Fruit fly (Drosophila melanogaster) whole organism, adult: ENCODE data around the gene Acsx1R.

Experiments
- CG11617 ChIP-seq: fragments of 200-800 bp; sonication (Bioruptor generic); optimal IDR thresholded peaks from 2 replicates; lab custom pipeline; 2017; ENCODE audit warnings: mild to moderate bottlenecking, missing biosample characterization, missing genetic modification reagents, missing genetic modification characterization
- CG12768 ChIP-seq: fragments of 200-800 bp; sonication (Bioruptor generic); optimal IDR thresholded peaks from 2 replicates; lab custom pipeline; 2017; ENCODE audit warnings: missing biosample characterization, missing genetic modification characterization, mild to moderate bottlenecking, moderate library complexity, missing genetic modification reagents
- CG14711 ChIP-seq: fragments of 200-800 bp; sonication (Bioruptor generic); optimal IDR thresholded peaks from 2 replicates; lab custom pipeline; 2018; ENCODE audit warnings: missing biosample characterization, mild to moderate bottlenecking, missing genetic modification characterization, moderate library complexity
- CG1620 ChIP-seq: fragments of 200-800 bp; sonication (Bioruptor generic); optimal IDR thresholded peaks from 2 replicates; lab custom pipeline; 2016; ENCODE audit warnings: missing biosample characterization, missing genetic modification characterization
- CG33017 ChIP-seq: fragments of 200-800 bp; sonication (Bioruptor generic); optimal IDR thresholded peaks from 2 replicates; lab custom pipeline; 2018; ENCODE audit warnings: missing biosample characterization, mild to moderate bottlenecking, missing genetic modification characterization, moderate library complexity
- CG5204 ChIP-seq: fragments of 200-800 bp; sonication (Bioruptor generic); optimal IDR thresholded peaks from 2 replicates; lab custom pipeline; 2016; ENCODE audit warnings: missing biosample characterization, missing genetic modification characterization
- CG7045 ChIP-seq: fragments of 200-800 bp; sonication (Bioruptor generic); optimal IDR thresholded peaks from 2 replicates; lab custom pipeline; 2017; ENCODE audit warnings: missing biosample characterization, mild to moderate bottlenecking, missing genetic modification characterization
- CG7101 ChIP-seq: fragments of 200-800 bp; sonication (Bioruptor generic); optimal IDR thresholded peaks from 2 replicates; lab custom pipeline; 2018; ENCODE audit warnings: missing biosample characterization, mild to moderate bottlenecking, missing genetic modification characterization, moderate library complexity
- Clk ChIP-seq: fragments of 200-800 bp; sonication (Bioruptor generic); optimal IDR thresholded peaks from 2 replicates; lab custom pipeline; 2017; ENCODE audit warnings: missing biosample characterization, missing genetic modification characterization
- Crg-1 ChIP-seq: fragments of 200-800 bp; sonication (Bioruptor generic); optimal IDR thresholded peaks from 2 replicates; lab custom pipeline; 2016; ENCODE audit warnings: missing biosample characterization, missing genetic modification characterization
- Hr96 ChIP-seq: fragments of 200-800 bp; sonication (Bioruptor generic); optimal IDR thresholded peaks from 2 replicates; lab custom pipeline; 2016; ENCODE audit warnings: missing biosample characterization, missing genetic modification characterization
- Mnt ChIP-seq: fragments of 200-800 bp; sonication (Bioruptor generic); optimal IDR thresholded peaks from 2 replicates; lab custom pipeline; 2016; ENCODE audit warnings: missing biosample characterization, mild to moderate bottlenecking, missing genetic modification characterization
- bab1 ChIP-seq: fragments of 200-800 bp; sonication (Bioruptor generic); optimal IDR thresholded peaks from 3 replicates; lab custom pipeline; 2019; ENCODE audit warnings: missing biosample characterization, mild to moderate bottlenecking, missing genetic modification characterization, moderate library complexity
- cic ChIP-seq: fragments of 200-800 bp; sonication (Bioruptor generic); optimal IDR thresholded peaks from 2 replicates; lab custom pipeline; 2017; ENCODE audit warnings: missing biosample characterization, mild to moderate bottlenecking, missing genetic modification characterization, moderate library complexity
- cnc ChIP-seq, 2 experiments: fragments of >200 bp; optimal IDR thresholded peaks; 2 replicates each; lab custom pipeline; 2017
- kay ChIP-seq: fragments of 200-800 bp; sonication (Bioruptor generic); peaks from one replicate; lab custom pipeline; 2016; ENCODE audit warnings: missing biosample characterization, missing genetic modification characterization, borderline replicate concordance
- ovo ChIP-seq: fragments of 200-800 bp; sonication (Bioruptor generic); optimal IDR thresholded peaks from 2 replicates; lab custom pipeline; 2016; ENCODE audit warnings: missing biosample characterization, missing genetic modification characterization
- pad ChIP-seq: fragments of 200-800 bp; sonication (Bioruptor generic); optimal IDR thresholded peaks from 3 replicates; lab custom pipeline; 2017; ENCODE audit warnings: missing biosample characterization, missing genetic modification characterization, mild to moderate bottlenecking, moderate library complexity, missing genetic modification reagents
- tj ChIP-seq: fragments of 200-800 bp; sonication (Bioruptor generic); optimal IDR thresholded peaks from 3 replicates; lab custom pipeline; 2017; ENCODE audit warnings: missing biosample characterization, mild to moderate bottlenecking, missing genetic modification characterization, moderate library complexity
- toe ChIP-seq: fragments of 200-800 bp; sonication (Bioruptor generic); optimal IDR thresholded peaks from 2 replicates; lab custom pipeline; 2016; ENCODE audit warnings: missing biosample characterization, missing genetic modification characterization

The Acsx1R gene

DNA sequence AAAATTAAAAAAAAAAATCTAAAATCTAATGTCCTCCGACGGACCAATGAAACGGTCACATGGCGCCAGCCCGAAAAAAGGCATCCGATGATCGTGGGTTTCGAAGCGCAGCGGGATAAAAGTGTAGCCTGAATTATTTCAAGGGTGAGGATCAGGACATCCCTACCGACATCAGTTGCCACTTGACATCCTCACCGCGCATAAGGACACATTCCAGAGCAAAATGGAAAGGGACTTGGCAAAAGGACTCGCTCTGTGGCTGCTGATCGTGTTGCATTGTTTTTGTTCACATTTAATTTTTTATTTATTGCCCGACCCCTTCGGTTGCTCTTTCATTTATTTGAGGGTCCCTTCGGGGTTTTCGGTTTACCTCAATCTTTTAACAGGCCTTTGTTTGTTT is 22.5 kb upstream of the Acsx1R start:
- TF ChIP-seq pad (no peak), CG5204 (GFP tag; lab: Kevin White, UChicago) (no peak), CG33017 (tag; lab: Kevin White, UChicago) (no peak), Clk (GFP tag; lab: Kevin White, UChicago) (no peak), Hr96 (GFP tag; lab: Kevin White, UChicago) (no peak), CG11617 (GFP tag; lab: Kevin White, UChicago) (no peak), CG7101 (tag; lab: Kevin White, UChicago) (no peak), Crg-1 (no peak), Mnt (GFP tag; lab: Kevin White, UChicago) (no peak), CG14711 (tag; lab: Kevin White, UChicago) (no peak), tj (no peak)

DNA sequence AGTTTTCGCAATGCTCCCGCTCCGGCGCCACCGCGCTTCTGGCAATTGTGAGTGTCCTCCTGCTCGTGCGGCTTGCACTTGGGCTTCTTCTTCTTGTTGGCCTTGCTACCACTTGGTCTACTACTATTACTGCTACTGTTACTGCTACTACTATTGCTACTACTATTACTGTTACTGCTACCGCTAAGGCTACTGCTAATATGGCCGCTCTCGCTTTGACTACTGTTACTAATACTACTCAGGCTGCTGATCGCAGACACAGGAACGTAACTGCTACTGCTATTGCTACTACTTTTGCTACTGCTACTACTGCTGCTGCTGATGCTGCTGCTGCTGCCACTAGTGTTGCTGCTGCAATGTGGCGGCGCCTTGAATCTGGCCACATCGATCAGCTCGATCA is 19.8 kb upstream of the Acsx1R start:
- TF ChIP-seq cnc (optimal IDR thresholded peaks at IDR 0.05; lab: Kevin White, UChicago) = no peak
- TF ChIP-seq CG5204 (GFP tag; lab: Kevin White, UChicago) = no peak
- no peak for TF ChIP-seq Crg-1
- no peak for TF ChIP-seq CG14711 (tag; lab: Kevin White, UChicago)
- TF ChIP-seq Mnt (GFP tag; lab: Kevin White, UChicago) = no peak
- TF ChIP-seq tj = no peak
- no peak for TF ChIP-seq CG11617 (GFP tag; lab: Kevin White, UChicago)
- TF ChIP-seq CG12768 (GFP tag; lab: Kevin White, UChicago) = no peak
- TF ChIP-seq pad = no peak
- no peak for TF ChIP-seq kay (GFP tag; lab: Kevin White, UChicago)
- TF ChIP-seq toe (GFP tag; lab: Kevin White, UChicago) = no peak
- no peak for TF ChIP-seq cic (GFP tag; lab: Kevin White, UChicago)
- no peak for TF ChIP-seq CG33017 (tag; lab: Kevin White, UChicago)
- TF ChIP-seq ovo = no peak
- no peak for TF ChIP-seq Hr96 (GFP tag; lab: Kevin White, UChicago)

DNA sequence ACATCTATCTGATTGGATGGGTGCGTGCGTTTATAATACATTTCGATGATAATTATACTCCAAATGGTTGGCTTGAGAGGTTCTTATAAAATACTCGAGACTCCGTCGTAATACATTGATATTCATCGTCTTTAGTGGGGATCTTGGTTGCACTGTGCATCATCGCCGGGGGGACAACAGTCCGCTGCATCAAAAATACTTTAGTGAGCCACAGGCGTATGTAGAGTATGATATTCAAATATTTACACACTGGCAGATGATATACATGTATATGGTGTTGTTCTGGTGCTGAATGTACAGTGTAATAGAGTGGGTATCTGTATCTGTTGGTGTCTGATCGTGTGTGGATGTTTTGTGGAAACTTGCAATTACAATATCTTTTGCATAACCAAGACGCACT is 18.3 kb upstream of the Acsx1R start:
- TF ChIP-seq kay (GFP tag; lab: Kevin White, UChicago) (no peak), pad (no peak), CG12768 (GFP tag; lab: Kevin White, UChicago) (no peak), CG33017 (tag; lab: Kevin White, UChicago) (no peak), toe (GFP tag; lab: Kevin White, UChicago) (no peak), ovo (no peak), CG5204 (GFP tag; lab: Kevin White, UChicago) (no peak), CG1620 (GFP tag; lab: Kevin White, UChicago) (no peak), bab1 (no peak)

DNA sequence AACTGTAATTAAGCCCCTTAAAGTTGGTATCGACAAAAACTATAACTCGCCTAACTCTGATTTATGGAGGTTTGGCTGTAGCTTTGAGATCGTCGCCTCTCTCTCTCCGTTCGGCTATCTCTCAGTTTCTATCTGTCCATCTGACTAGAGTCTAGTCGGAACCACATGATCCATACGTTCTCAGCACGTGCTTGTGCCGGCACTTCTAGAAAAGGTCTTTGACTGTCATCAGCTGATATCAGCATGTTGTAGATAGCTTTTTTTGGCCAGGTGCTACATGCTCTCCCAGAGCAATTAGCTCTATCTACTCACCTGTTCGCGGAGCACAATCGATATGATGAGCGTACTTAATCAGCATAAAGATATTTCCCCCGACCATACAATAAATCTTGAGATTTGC is 16.6 kb upstream of the Acsx1R start:
- no peak for TF ChIP-seq pad
- TF ChIP-seq Hr96 (GFP tag; lab: Kevin White, UChicago) = no peak
- no peak for TF ChIP-seq CG1620 (GFP tag; lab: Kevin White, UChicago)
- TF ChIP-seq ovo = no peak
- TF ChIP-seq Clk (GFP tag; lab: Kevin White, UChicago) = no peak
- TF ChIP-seq CG33017 (tag; lab: Kevin White, UChicago) = no peak
- no peak for TF ChIP-seq Crg-1
- no peak for TF ChIP-seq CG12768 (GFP tag; lab: Kevin White, UChicago)
- TF ChIP-seq CG7045 (GFP tag; lab: Kevin White, UChicago) = no peak
- TF ChIP-seq CG11617 (GFP tag; lab: Kevin White, UChicago) = no peak
- no peak for TF ChIP-seq tj
- TF ChIP-seq Mnt (GFP tag; lab: Kevin White, UChicago) = no peak
- no peak for TF ChIP-seq CG7101 (tag; lab: Kevin White, UChicago)
- TF ChIP-seq CG14711 (tag; lab: Kevin White, UChicago) = no peak

DNA sequence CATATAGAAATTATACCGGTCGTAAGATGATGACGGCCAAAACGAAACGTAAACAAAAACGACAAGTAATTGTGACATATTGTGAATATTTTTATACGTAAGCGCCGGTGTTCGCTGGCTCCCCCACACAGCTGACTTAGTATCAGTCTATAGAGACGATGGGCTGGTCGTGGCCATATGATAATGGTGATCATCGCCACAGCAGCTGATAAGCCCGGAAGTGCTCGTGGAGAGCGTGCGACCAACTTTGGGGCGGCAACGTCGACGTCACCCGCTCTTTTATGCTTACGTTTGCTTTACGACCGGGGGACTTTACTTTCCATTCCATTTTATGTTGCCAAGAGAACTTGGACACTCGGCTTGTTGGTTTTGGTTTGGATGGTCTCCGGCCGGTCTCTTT is 15.6 kb upstream of the Acsx1R start:
- TF ChIP-seq cnc (optimal IDR thresholded peaks at IDR 0.05; lab: Kevin White, UChicago) (no peak), CG12768 (GFP tag; lab: Kevin White, UChicago) (no peak), CG11617 (GFP tag; lab: Kevin White, UChicago) (no peak), Mnt (GFP tag; lab: Kevin White, UChicago) (no peak), ovo (no peak), Clk (GFP tag; lab: Kevin White, UChicago) (no peak)

DNA sequence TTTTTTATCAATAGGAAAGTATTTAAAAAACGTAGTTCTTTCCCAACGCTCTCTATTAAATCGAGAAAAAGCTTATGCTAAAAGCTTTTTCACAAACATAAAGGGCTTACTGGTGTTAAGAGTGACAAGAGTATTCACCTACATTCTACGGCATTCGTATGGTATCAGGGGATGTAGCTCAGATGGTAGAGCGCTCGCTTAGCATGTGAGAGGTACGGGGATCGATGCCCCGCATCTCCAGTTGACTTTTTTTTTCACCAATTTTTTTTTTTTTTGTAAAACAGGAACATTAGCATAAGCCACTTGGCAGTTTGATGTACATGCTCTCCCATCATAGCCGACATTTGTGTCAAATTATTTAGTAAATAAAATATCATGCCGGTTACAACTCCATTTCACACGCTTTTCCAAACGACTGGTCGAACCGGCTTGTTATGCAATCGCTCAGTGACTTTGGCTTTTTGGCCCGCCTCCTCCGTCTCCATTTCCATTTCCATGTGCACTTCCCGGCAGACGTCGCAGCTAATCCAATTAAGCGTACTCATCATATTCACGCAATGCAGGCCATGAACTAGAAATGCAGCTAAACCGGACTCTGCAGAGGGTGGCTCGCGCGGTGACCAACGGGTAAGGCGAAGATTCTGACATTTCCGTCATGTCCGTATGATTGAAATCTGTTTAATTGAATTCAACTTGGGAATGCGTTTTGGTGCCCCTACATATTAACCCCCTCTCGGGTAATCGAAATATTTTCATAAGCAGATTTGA is 13.9 kb upstream of the Acsx1R start:
- TF ChIP-seq CG7101 (tag; lab: Kevin White, UChicago) (no peak), CG7045 (GFP tag; lab: Kevin White, UChicago) (no peak), Mnt (GFP tag; lab: Kevin White, UChicago) (no peak), pad (no peak), CG12768 (GFP tag; lab: Kevin White, UChicago) (no peak), cnc (optimal IDR thresholded peaks at IDR 0.05; lab: Kevin White, UChicago) (peak in 1 of 2 experiments; percentile 4), Crg-1 (no peak), cic (GFP tag; lab: Kevin White, UChicago) (no peak), tj (peak; percentile 79), Clk (GFP tag; lab: Kevin White, UChicago) (no peak), kay (GFP tag; lab: Kevin White, UChicago) (no peak), CG5204 (GFP tag; lab: Kevin White, UChicago) (no peak)
